Fruit fly (Drosophila melanogaster) Kc167 (cell line): ENCODE measurements around the gene CG18179.

Experiments
- h ChIP-seq: fragments of >200 bp; optimal IDR thresholded peaks from 3 replicates; lab custom pipeline; 2018; ENCODE audit warnings: missing external identifiers
- insv ChIP-seq: fragments of >200 bp; optimal IDR thresholded peaks from 3 replicates; lab custom pipeline; 2018; ENCODE audit warnings: missing external identifiers
- psq ChIP-seq: fragments of >200 bp; optimal IDR thresholded peaks from 2 replicates; lab custom pipeline; 2017; ENCODE audit warnings: missing external identifiers
- ttk ChIP-seq: sonication (Bioruptor generic); optimal IDR thresholded peaks from 2 replicates; lab custom pipeline; 2017; ENCODE audit warnings: missing external identifiers

DNA sequence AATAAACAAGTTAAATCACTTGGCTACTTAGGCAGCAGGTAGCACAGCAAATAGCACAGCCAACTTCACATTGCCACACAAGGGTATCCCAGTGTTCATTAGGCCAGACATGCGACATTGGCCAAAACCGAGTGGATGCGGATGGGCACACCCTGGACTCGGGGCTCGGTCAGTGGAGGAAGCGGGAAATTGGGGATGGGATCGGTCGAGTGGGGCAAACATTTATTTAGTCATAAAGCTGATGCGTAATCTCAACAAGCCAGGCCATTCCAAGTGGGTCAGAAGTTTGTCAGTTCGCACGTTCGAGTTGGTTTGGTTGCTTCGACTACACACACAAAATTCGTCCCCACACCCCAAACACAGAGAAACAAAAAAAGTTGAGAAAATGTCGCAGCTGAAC is 40.4 kb upstream of the CG18179 start, which contains the start of gene CG3222:
- TF ChIP-seq insv (no peak), psq (lab: Kevin White, UChicago) (no peak), ttk (lab: Kevin White, UChicago) (no peak), h (lab: Kevin White, UChicago) (no peak)
